Fruit fly (Drosophila melanogaster) whole organism, embryonic: Measurements from ENCODE around the gene niki.
A peak's percentile ranks its signal among the peaks of the same experiment; 100 is the strongest.

Experiments
- BEAF-32 ChIP-seq: fragments of 200-800 bp; sonication (Bioruptor generic); optimal IDR thresholded peaks from 3 replicates; lab custom pipeline; 2017; ENCODE audit warnings: missing biosample characterization, missing genetic modification characterization, mild to moderate bottlenecking, moderate library complexity, missing genetic modification reagents
- CG10209 ChIP-seq: fragments of 200-800 bp; sonication (Bioruptor generic); optimal IDR thresholded peaks from 3 replicates; lab custom pipeline; 2017; ENCODE audit warnings: missing biosample characterization, mild to moderate bottlenecking, missing genetic modification characterization, missing genetic modification reagents
- CG11560 ChIP-seq: fragments of 200-800 bp; sonication (Bioruptor generic); IDR thresholded peaks from 3 replicates; pipeline ENCODE4 v1.3.6; 2022; ENCODE audit warnings: missing biosample characterization, missing genetic modification characterization
- CG12391 ChIP-seq: fragments of 200-800 bp; sonication (Bioruptor generic); optimal IDR thresholded peaks from 3 replicates; lab custom pipeline; 2018; ENCODE audit warnings: missing biosample characterization, mild to moderate bottlenecking, missing genetic modification characterization, moderate library complexity
- CG14441 ChIP-seq: fragments of 200-800 bp; sonication (Bioruptor generic); IDR thresholded peaks from 2 replicates; pipeline ENCODE4 v1.3.6; 2022; ENCODE audit warnings: missing biosample characterization, missing genetic modification characterization
- CG15601 ChIP-seq: fragments of 200-800 bp; sonication (Bioruptor generic); optimal IDR thresholded peaks from 3 replicates; lab custom pipeline; 2019; ENCODE audit warnings: missing biosample characterization, mild to moderate bottlenecking, missing genetic modification characterization, moderate library complexity
- CG18599 ChIP-seq: fragments of 200-800 bp; sonication (Bioruptor generic); optimal IDR thresholded peaks from 3 replicates; lab custom pipeline; 2017; ENCODE audit warnings: missing biosample characterization, missing genetic modification characterization, mild to moderate bottlenecking, moderate library complexity, missing genetic modification reagents
- CG2120 ChIP-seq: fragments of 200-800 bp; sonication (Bioruptor generic); optimal IDR thresholded peaks from 3 replicates; lab custom pipeline; 2016; ENCODE audit warnings: missing biosample characterization, missing genetic modification characterization
- CG30403 ChIP-seq: fragments of 200-800 bp; sonication (Bioruptor generic); optimal IDR thresholded peaks from 3 replicates; lab custom pipeline; 2016; ENCODE audit warnings: missing biosample characterization, missing genetic modification characterization
- CG31224 ChIP-seq: fragments of 200-800 bp; sonication (Bioruptor generic); IDR thresholded peaks from 2 replicates; pipeline ENCODE4 v1.3.6; 2022; ENCODE audit warnings: missing biosample characterization, missing genetic modification characterization
- CG3281 ChIP-seq: fragments of 200-800 bp; sonication (Bioruptor generic); optimal IDR thresholded peaks from 3 replicates; lab custom pipeline; 2017; ENCODE audit warnings: missing biosample characterization, mild to moderate bottlenecking, missing genetic modification characterization
- CG33213 ChIP-seq: fragments of 200-800 bp; sonication (Bioruptor generic); optimal IDR thresholded peaks from 3 replicates; lab custom pipeline; 2016; ENCODE audit warnings: missing biosample characterization, missing genetic modification characterization
- CG34376 ChIP-seq: fragments of 200-800 bp; sonication (Bioruptor generic); optimal IDR thresholded peaks from 2 replicates; lab custom pipeline; 2018; ENCODE audit warnings: missing biosample characterization, mild to moderate bottlenecking, missing genetic modification characterization
- CG3847 ChIP-seq: fragments of 200-800 bp; sonication (Bioruptor generic); IDR thresholded peaks from 2 replicates; pipeline ENCODE4 v1.3.6; 2022; ENCODE audit warnings: missing biosample characterization, missing genetic modification characterization
- CG4617 ChIP-seq: fragments of 200-800 bp; sonication (Bioruptor generic); optimal IDR thresholded peaks from 3 replicates; lab custom pipeline; 2016; ENCODE audit warnings: missing biosample characterization, missing genetic modification characterization, borderline replicate concordance
- CG7372 ChIP-seq: fragments of 200-800 bp; sonication (Bioruptor generic); IDR thresholded peaks from 2 replicates; pipeline ENCODE4 v1.3.6; 2022; ENCODE audit warnings: missing biosample characterization, missing genetic modification characterization
- CG7839 ChIP-seq: fragments of 200-800 bp; sonication (Bioruptor generic); optimal IDR thresholded peaks from 3 replicates; lab custom pipeline; 2018; ENCODE audit warnings: missing biosample characterization, mild to moderate bottlenecking, missing genetic modification characterization, moderate library complexity
- CG7963 ChIP-seq: fragments of 200-800 bp; sonication (Bioruptor generic); IDR thresholded peaks from 3 replicates; pipeline ENCODE4 v1.3.6; 2022; ENCODE audit warnings: missing biosample characterization, missing genetic modification characterization; ENCODE audit not compliant: partially characterized antibody
- CG8924 ChIP-seq: fragments of 200-800 bp; optimal IDR thresholded peaks from 3 replicates; lab custom pipeline; 2019; ENCODE audit warnings: missing biosample characterization, mild to moderate bottlenecking, missing genetic modification characterization, moderate library complexity
- CG9727 ChIP-seq: fragments of 200-800 bp; sonication (Bioruptor generic); optimal IDR thresholded peaks from 3 replicates; lab custom pipeline; 2017; ENCODE audit warnings: missing biosample characterization, mild to moderate bottlenecking, missing genetic modification characterization
- Dip3 ChIP-seq: fragments of 200-800 bp; sonication (Bioruptor generic); optimal IDR thresholded peaks from 3 replicates; lab custom pipeline; 2016; ENCODE audit warnings: missing biosample characterization, missing genetic modification characterization
- E2f1 ChIP-seq: fragments of 200-800 bp; sonication (Bioruptor generic); IDR thresholded peaks from 2 replicates; pipeline ENCODE4 v1.3.6; 2022; ENCODE audit warnings: missing biosample characterization, missing genetic modification characterization
- Fer3 ChIP-seq: fragments of 200-800 bp; sonication (Bioruptor generic); optimal IDR thresholded peaks from 2 replicates; lab custom pipeline; 2018; ENCODE audit warnings: missing biosample characterization, mild to moderate bottlenecking, missing genetic modification characterization, moderate library complexity
- Gsc ChIP-seq: fragments of 200-800 bp; sonication (Bioruptor generic); IDR thresholded peaks from 2 replicates; pipeline ENCODE4 v1.3.6; 2022; ENCODE audit warnings: missing biosample characterization, missing genetic modification characterization
- Hey ChIP-seq: fragments of 200-800 bp; sonication (Bioruptor generic); optimal IDR thresholded peaks from 3 replicates; lab custom pipeline; 2018; ENCODE audit warnings: missing biosample characterization, mild to moderate bottlenecking, missing genetic modification characterization
- Hmr ChIP-seq: fragments of 200-800 bp; sonication (Bioruptor generic); optimal IDR thresholded peaks from 3 replicates; lab custom pipeline; 2017; ENCODE audit warnings: mild to moderate bottlenecking, missing biosample characterization, missing genetic modification reagents, missing genetic modification characterization
- Lhr ChIP-seq: fragments of 200-800 bp; sonication (Bioruptor generic); optimal IDR thresholded peaks from 3 replicates; lab custom pipeline; 2017; ENCODE audit warnings: mild to moderate bottlenecking, missing biosample characterization, missing genetic modification reagents, missing genetic modification characterization
- Sox102F ChIP-seq: fragments of 200-800 bp; sonication (Bioruptor generic); optimal IDR thresholded peaks from 2 replicates; lab custom pipeline; 2018; ENCODE audit warnings: missing biosample characterization, mild to moderate bottlenecking, missing genetic modification characterization, moderate library complexity
- bsh ChIP-seq, 2 experiments: fragments of 200-800 bp; sonication (Bioruptor generic); optimal IDR thresholded peaks; 2 replicates each; lab custom pipeline; 2017 to 2018; ENCODE audit warnings: mild to moderate bottlenecking in 2 of 2, missing biosample characterization in 2 of 2, missing genetic modification characterization in 2 of 2, moderate library complexity in 1 of 2
- chn ChIP-seq: fragments of 200-800 bp; sonication (Bioruptor generic); optimal IDR thresholded peaks from 2 replicates; lab custom pipeline; 2016; ENCODE audit warnings: missing biosample characterization, missing genetic modification characterization
- ci ChIP-seq: fragments of 200-800 bp; sonication (Bioruptor generic); IDR thresholded peaks from 3 replicates; pipeline ENCODE4 v1.3.6; 2022; ENCODE audit warnings: missing biosample characterization, missing genetic modification characterization
- dm ChIP-seq: fragments of 200-800 bp; sonication (Bioruptor generic); optimal IDR thresholded peaks from 3 replicates; lab custom pipeline; 2016; ENCODE audit warnings: missing biosample characterization, missing genetic modification characterization
- dmrt11E ChIP-seq: fragments of 200-800 bp; sonication (Bioruptor generic); optimal IDR thresholded peaks from 3 replicates; lab custom pipeline; 2018; ENCODE audit warnings: missing biosample characterization, mild to moderate bottlenecking, missing genetic modification characterization, moderate library complexity
- ewg ChIP-seq: fragments of 200-800 bp; sonication (Bioruptor generic); optimal IDR thresholded peaks from 3 replicates; lab custom pipeline; 2017; ENCODE audit warnings: mild to moderate bottlenecking, missing biosample characterization, missing genetic modification reagents, missing genetic modification characterization
- gcm ChIP-seq: fragments of 200-800 bp; sonication (Bioruptor generic); optimal IDR thresholded peaks from 2 replicates; lab custom pipeline; 2019; ENCODE audit warnings: missing biosample characterization, mild to moderate bottlenecking, missing genetic modification characterization, moderate library complexity
- grau ChIP-seq: fragments of 200-800 bp; optimal IDR thresholded peaks from 3 replicates; lab custom pipeline; 2019; ENCODE audit warnings: missing biosample characterization, mild to moderate bottlenecking, missing genetic modification characterization, moderate library complexity
- grn ChIP-seq: fragments of 200-800 bp; sonication (Bioruptor generic); optimal IDR thresholded peaks from 3 replicates; lab custom pipeline; 2017; ENCODE audit warnings: missing biosample characterization, missing genetic modification characterization
- gsb-n ChIP-seq: fragments of 200-800 bp; sonication (Bioruptor generic); optimal IDR thresholded peaks from 3 replicates; lab custom pipeline; 2018; ENCODE audit warnings: missing biosample characterization, mild to moderate bottlenecking, missing genetic modification characterization
- hth ChIP-seq: fragments of >200 bp; optimal IDR thresholded peaks from 2 replicates; lab custom pipeline; 2017; ENCODE audit warnings: inconsistent platforms
- ind ChIP-seq: fragments of 200-800 bp; sonication (Bioruptor generic); optimal IDR thresholded peaks from 3 replicates; lab custom pipeline; 2016; ENCODE audit warnings: missing biosample characterization, missing genetic modification characterization
- maf-S ChIP-seq: fragments of 200-800 bp; sonication (Bioruptor generic); optimal IDR thresholded peaks from 2 replicates; lab custom pipeline; 2016; ENCODE audit warnings: missing biosample characterization, missing genetic modification characterization
- pb ChIP-seq: fragments of 200-800 bp; sonication (Bioruptor generic); optimal IDR thresholded peaks from 3 replicates; lab custom pipeline; 2016; ENCODE audit warnings: missing biosample characterization, missing genetic modification characterization
- row ChIP-seq: fragments of 200-800 bp; sonication (Bioruptor generic); IDR thresholded peaks from 3 replicates; pipeline ENCODE4 v1.3.6; 2022; ENCODE audit warnings: missing biosample characterization, missing genetic modification characterization
- slbo ChIP-seq: fragments of 200-800 bp; sonication (Bioruptor generic); IDR thresholded peaks from 2 replicates; pipeline ENCODE4 v1.3.6; 2022; ENCODE audit warnings: missing biosample characterization, missing genetic modification characterization
- so ChIP-seq: fragments of 200-800 bp; sonication (Bioruptor generic); IDR thresholded peaks from 3 replicates; pipeline ENCODE4 v1.3.6; 2022; ENCODE audit warnings: missing biosample characterization, missing genetic modification characterization
- sob ChIP-seq: fragments of 200-800 bp; sonication (Bioruptor generic); IDR thresholded peaks from 2 replicates; pipeline ENCODE4 v1.3.6; 2022; ENCODE audit warnings: missing biosample characterization, missing genetic modification characterization
- unc-4 ChIP-seq: fragments of 200-800 bp; sonication (Bioruptor generic); IDR thresholded peaks from 2 replicates; pipeline ENCODE4 v1.3.6; 2022; ENCODE audit warnings: missing biosample characterization, missing genetic modification characterization; ENCODE audit not compliant: partially characterized antibody
- z ChIP-seq: fragments of 200-800 bp; sonication (Bioruptor generic); IDR thresholded peaks from 3 replicates; pipeline ENCODE4 v1.3.6; 2022; ENCODE audit warnings: missing biosample characterization, missing genetic modification characterization
- zen2 ChIP-seq: fragments of 200-800 bp; sonication (Bioruptor generic); IDR thresholded peaks from 3 replicates; pipeline ENCODE4 v1.3.6; 2022; ENCODE audit warnings: missing biosample characterization, missing genetic modification characterization; ENCODE audit not compliant: partially characterized antibody

The niki gene

DNA sequence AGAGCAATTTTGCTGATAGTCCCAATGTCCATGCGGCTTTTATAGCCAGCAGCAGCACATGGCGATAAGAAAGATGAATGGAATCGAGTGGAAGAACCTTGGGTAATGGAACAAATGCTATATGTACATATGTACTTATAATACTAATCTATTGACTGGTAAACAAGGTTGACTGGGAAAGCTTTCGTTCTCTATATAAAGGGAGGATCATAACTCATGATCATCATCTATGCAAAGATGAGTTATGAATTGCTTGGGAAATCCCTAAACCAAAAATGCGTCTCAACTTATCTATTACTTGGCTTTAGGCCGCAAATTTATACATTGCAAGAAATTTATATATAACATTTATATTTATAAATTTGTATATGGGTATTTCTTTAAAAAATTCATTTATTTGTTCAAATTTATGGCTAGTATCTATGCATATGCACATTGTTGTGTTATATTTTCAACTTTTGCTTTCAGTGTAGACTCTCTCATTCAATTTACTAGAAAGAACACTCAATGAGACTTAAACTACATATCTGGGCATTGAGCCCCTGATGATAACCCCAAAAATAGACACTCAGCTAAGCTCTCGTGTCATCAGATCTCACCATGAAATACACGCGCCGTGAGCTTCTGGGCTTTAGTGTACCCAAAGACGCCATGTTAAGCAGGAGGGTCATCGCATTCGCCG lies 39.4 kb upstream of the niki start, which contains the start of the genes Srg1 and Elal (continued):
- peak; percentile 14 for TF ChIP-seq Hmr (GFP tag; lab: Kevin White, UChicago)
- TF ChIP-seq grau (tag; lab: Kevin White, UChicago): peak; percentile 59
- no peak for TF ChIP-seq ewg (GFP tag; lab: Kevin White, UChicago)
- TF ChIP-seq dmrt11E (tag; lab: Kevin White, UChicago): peak; percentile 7
- TF ChIP-seq Gsc (GFP tag; lab: Robert Waterston, UW): no peak
- TF ChIP-seq ind (GFP tag; lab: Kevin White, UChicago): peak; percentile 12
- TF ChIP-seq Lhr (GFP tag; lab: Kevin White, UChicago): no peak
- peak; percentile 62 for TF ChIP-seq CG34376
- peak; percentile 49 for TF ChIP-seq CG7839 (tag; lab: Kevin White, UChicago)
- peak; percentile 31; the same call in 1 of the 2 replicates for TF ChIP-seq CG3847 (GFP tag; lab: Robert Waterston, UW)
- no peak for TF ChIP-seq gcm (GFP tag; lab: Kevin White, UChicago)
- peak; percentile 60 for TF ChIP-seq row
- TF ChIP-seq CG9727: peak; percentile 36
- TF ChIP-seq CG2120: peak; percentile 25
- TF ChIP-seq CG15601 (tag; lab: Kevin White, UChicago): peak; percentile 13
- peak; percentile 6 for TF ChIP-seq CG10209 (GFP tag; lab: Kevin White, UChicago)
- no peak for TF ChIP-seq pb (GFP tag; lab: Kevin White, UChicago)
- TF ChIP-seq CG3281: peak; percentile 19
- TF ChIP-seq CG18599: peak; percentile 61
- TF ChIP-seq CG31224 (GFP tag; lab: Robert Waterston, UW): no peak
- TF ChIP-seq z (GFP tag; lab: Robert Waterston, UW): no peak
- 0 out of 2 replicates have a peak, but pooled peaks have one; percentile 17 for TF ChIP-seq E2f1
- TF ChIP-seq grn (GFP tag; lab: Kevin White, UChicago): no peak
- no peak for TF ChIP-seq chn (GFP tag; lab: Kevin White, UChicago)
- no peak for TF ChIP-seq ci (GFP tag; lab: Robert Waterston, UW)
- no peak for TF ChIP-seq maf-S (GFP tag; lab: Kevin White, UChicago)
- no peak for TF ChIP-seq unc-4 (GFP tag; lab: Robert Waterston, UW)
- peak; percentile 44 for TF ChIP-seq CG12391 (tag; lab: Kevin White, UChicago)
- no peak for TF ChIP-seq so
- TF ChIP-seq Fer3 (tag; lab: Kevin White, UChicago): no peak
- peak; percentile 35 for TF ChIP-seq CG8924 (tag; lab: Kevin White, UChicago)
- no peak for TF ChIP-seq zen2 (GFP tag; lab: Robert Waterston, UW)
- peak; percentile 68; the same call in 1 of the 2 replicates for TF ChIP-seq slbo (GFP tag; lab: Robert Waterston, UW)
- no peak for TF ChIP-seq CG4617 (GFP tag; lab: Kevin White, UChicago)
- TF ChIP-seq Hey (tag; lab: Kevin White, UChicago): no peak
- peak in 1 of 2 experiments; percentile 22 for TF ChIP-seq bsh (GFP tag; optimal IDR thresholded peaks at IDR 0.05; lab: Kevin White, UChicago)
- peak; percentile 5 for TF ChIP-seq gsb-n
- no peak for TF ChIP-seq BEAF-32
- no peak for TF ChIP-seq Sox102F
- TF ChIP-seq dm (GFP tag; lab: Kevin White, UChicago): no peak
- no peak for TF ChIP-seq CG33213 (GFP tag; lab: Kevin White, UChicago)
- peak; percentile 38 for TF ChIP-seq CG30403 (GFP tag; lab: Kevin White, UChicago)
- 0 out of 2 replicates have a peak, but pooled peaks have one; percentile 5 for TF ChIP-seq CG14441 (GFP tag; lab: Robert Waterston, UW)
- TF ChIP-seq CG7963 (GFP tag; lab: Robert Waterston, UW): no peak
- no peak for TF ChIP-seq hth (lab: Kevin White, UChicago)
- TF ChIP-seq Dip3 (GFP tag; lab: Kevin White, UChicago): no peak
- TF ChIP-seq CG7372 (GFP tag; lab: Robert Waterston, UW): no peak
- no peak for TF ChIP-seq CG11560
- peak; percentile 56; the same call in 1 of the 2 replicates for TF ChIP-seq sob (GFP tag; lab: Robert Waterston, UW)
